Worm (Caenorhabditis elegans): ENCODE measurements around the gene sar-1.

DNA sequence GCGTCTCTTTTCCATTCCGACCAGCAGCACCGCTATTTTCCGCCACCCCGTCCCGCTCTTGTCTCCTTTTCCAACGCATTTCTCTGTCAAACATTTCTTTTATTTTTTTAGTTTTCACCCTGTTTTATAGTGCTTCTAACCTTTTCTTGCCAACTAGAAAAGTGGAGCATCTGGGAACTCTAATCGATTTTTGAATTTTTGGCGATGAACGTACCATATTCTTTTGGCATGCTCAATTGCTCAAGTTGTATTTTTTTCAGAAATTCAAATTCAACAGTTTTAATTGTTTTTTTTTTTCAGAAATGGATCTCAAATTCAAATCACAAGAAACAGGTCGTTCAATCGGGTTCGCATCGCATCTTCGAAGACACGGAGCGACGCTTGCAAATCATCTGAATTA is 35.1 kb upstream of the sar-1 start, which contains the start of gene ZK185.1:
- TF ChIP-seq nhr-12 (tag; optimal IDR thresholded peaks at IDR 0.05) = no peak
- no peak for TF ChIP-seq nhr-237 (tag; optimal IDR thresholded peaks at IDR 0.05)
- TF ChIP-seq ZK546.5 (tag; optimal IDR thresholded peaks at IDR 0.05) = no peak
- no peak for TF ChIP-seq nhr-129 (tag; optimal IDR thresholded peaks at IDR 0.05)
- no peak for TF ChIP-seq ztf-4 (tag; optimal IDR thresholded peaks at IDR 0.05)
- no peak for TF ChIP-seq ztf-11 (tag; optimal IDR thresholded peaks at IDR 0.05)
- TF ChIP-seq aly-2 (tag; optimal IDR thresholded peaks at IDR 0.05) = no peak
- no peak for TF ChIP-seq nhr-6 (tag; optimal IDR thresholded peaks at IDR 0.05)
- TF ChIP-seq fos-1 (tag; optimal IDR thresholded peaks at IDR 0.05) = no peak
- no peak for TF ChIP-seq nhr-10 (tag; optimal IDR thresholded peaks at IDR 0.05)
- no peak for TF ChIP-seq ceh-82 (tag; optimal IDR thresholded peaks at IDR 0.05)
- no peak for TF ChIP-seq nhr-11 (tag; optimal IDR thresholded peaks at IDR 0.05)
- no peak for TF ChIP-seq lsy-2 (tag; optimal IDR thresholded peaks at IDR 0.05)
